Worm (Caenorhabditis elegans): ENCODE measurements around the gene Y41G9A.5.

The Y41G9A.5 gene

DNA sequence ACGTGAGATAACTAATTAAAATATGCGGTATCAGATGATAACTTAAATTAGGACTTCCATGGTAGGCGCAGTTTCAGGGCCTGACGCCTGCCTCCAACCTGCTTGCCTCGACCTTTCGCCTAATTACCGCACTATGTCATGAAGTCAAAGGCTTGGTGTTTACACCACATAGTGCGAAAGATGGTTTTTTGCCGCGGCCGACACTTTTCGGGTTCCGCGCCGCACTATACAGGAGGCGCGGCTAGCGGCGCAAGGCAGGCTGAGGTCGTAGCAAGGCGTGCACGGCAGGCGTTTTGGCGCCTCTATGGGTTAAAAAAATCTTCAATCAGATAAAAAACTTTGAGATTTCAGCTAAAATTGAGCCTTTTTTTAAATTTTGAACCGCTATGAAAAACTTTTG is 14.2 kb downstream of the Y41G9A.5 start:
- TF ChIP-seq snpc-4 (tag; optimal IDR thresholded peaks at IDR 0.05): peak; percentile 67
- TF ChIP-seq egl-27 (tag; optimal IDR thresholded peaks at IDR 0.05): no peak

DNA sequence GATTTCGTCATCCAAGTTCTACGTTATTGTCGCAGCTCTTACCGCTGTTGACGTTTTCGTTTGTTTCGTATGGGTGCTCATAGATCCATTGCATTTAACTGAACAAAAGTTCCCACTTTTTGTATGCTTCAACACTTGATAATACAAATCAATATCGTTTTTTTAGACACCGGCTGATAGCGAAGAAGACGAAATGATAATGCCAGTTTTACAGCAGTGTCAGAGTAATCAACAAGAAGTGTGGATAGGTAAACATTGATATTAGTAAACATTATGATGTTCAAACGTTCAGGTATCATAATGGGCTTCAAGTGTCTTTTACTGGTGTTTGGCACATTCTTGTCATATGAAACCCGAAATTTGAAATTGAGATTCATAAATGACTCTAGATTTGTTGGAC is 19.8 kb downstream of the Y41G9A.5 start:
- TF ChIP-seq nhr-129 (tag; optimal IDR thresholded peaks at IDR 0.05) (no peak), alr-1 (tag; optimal IDR thresholded peaks at IDR 0.05) (no peak), ceh-82 (tag; optimal IDR thresholded peaks at IDR 0.05) (no peak), fos-1 (tag; optimal IDR thresholded peaks at IDR 0.05) (no peak), skn-1 (tag; optimal IDR thresholded peaks at IDR 0.05) (no peak), ztf-1 (GFP tag; conservative IDR thresholded peaks at IDR 0.05) (no peak), dmd-4 (tag; optimal IDR thresholded peaks at IDR 0.05) (no peak), snpc-4 (tag; optimal IDR thresholded peaks at IDR 0.05) (no peak), sma-9 (GFP tag; optimal IDR thresholded peaks at IDR 0.05) (no peak), sma-9 (tag; optimal IDR thresholded peaks at IDR 0.05) (no peak), Y55F3AM.14 (GFP tag; optimal IDR thresholded peaks at IDR 0.05) (no peak), F13H6.1 (tag; optimal IDR thresholded peaks at IDR 0.05) (no peak), zag-1 (tag; optimal IDR thresholded peaks at IDR 0.05) (no peak), unc-39 (tag; optimal IDR thresholded peaks at IDR 0.05) (no peak), unc-55 (GFP tag; optimal IDR thresholded peaks at IDR 0.05) (no peak), ceh-16 (tag; optimal IDR thresholded peaks at IDR 0.05) (no peak), lsy-2 (tag; optimal IDR thresholded peaks at IDR 0.05) (no peak), nhr-10 (tag; optimal IDR thresholded peaks at IDR 0.05) (no peak), peb-1 (tag; optimal IDR thresholded peaks at IDR 0.05) (no peak)

DNA sequence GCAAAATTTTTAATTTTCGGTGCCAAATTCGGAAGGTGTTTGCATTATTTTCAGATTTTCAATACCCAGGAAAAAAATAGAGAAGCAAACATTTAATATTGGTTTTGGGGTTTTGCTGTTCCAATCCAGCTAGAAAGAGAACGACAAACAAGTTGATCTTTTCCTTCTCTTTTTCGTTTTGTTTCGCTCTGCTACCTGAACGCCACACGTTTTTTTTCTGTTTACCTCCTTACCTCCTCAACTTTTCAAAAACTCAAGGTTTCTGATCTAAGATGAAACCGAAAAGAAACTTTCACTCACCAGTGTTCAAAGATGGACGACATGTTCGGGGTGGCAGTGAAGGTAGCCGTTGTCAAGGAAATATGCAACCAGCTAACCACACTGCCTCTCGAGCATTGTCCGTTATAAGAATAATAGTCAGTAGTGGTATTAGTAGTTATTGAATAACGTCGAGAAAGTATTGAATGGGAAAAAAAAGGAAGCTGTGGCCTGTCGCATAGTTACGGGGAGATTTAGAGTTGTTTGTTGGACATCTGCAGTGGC is 23.1 kb downstream of the Y41G9A.5 start:
- peak; percentile 34 for TF ChIP-seq crh-2 (tag; optimal IDR thresholded peaks at IDR 0.05)
- TF ChIP-seq unc-62 (GFP tag; optimal IDR thresholded peaks at IDR 0.05): no peak
- TF ChIP-seq peb-1 (tag; optimal IDR thresholded peaks at IDR 0.05): no peak
- peak; percentile 21 for TF ChIP-seq blmp-1 (tag; optimal IDR thresholded peaks at IDR 0.05; ENCODE audit: insufficient read depth)

DNA sequence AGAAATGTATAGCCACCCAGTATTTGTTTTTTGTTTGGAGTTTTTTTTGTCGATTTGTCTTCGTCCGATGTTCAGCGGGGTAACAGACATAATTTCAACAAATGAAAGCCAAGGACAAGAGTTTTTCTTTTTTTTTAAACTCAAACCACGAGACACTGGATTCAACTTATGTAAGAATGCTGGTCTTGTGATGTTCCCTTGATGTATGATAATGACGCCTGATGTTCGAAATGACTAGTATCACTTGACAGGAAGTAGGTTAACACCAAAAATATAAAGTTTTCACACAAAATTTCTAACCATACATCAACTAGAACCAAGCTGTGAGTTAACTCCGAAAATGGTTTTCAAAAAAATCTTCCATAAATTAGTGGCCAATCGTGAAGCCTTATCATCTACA is 23.7 kb downstream of the Y41G9A.5 start:
- TF ChIP-seq blmp-1 (tag; optimal IDR thresholded peaks at IDR 0.05; ENCODE audit: insufficient read depth) (no peak), ceh-16 (tag; optimal IDR thresholded peaks at IDR 0.05) (no peak), nhr-10 (tag; optimal IDR thresholded peaks at IDR 0.05) (no peak), nhr-129 (tag; optimal IDR thresholded peaks at IDR 0.05) (no peak), ceh-82 (tag; optimal IDR thresholded peaks at IDR 0.05) (no peak), lin-13 (GFP tag; optimal IDR thresholded peaks at IDR 0.05) (no peak), skn-1 (tag; optimal IDR thresholded peaks at IDR 0.05) (no peak), nhr-25 (tag; optimal IDR thresholded peaks at IDR 0.05) (no peak), fos-1 (tag; optimal IDR thresholded peaks at IDR 0.05) (no peak), lin-11 (tag; optimal IDR thresholded peaks at IDR 0.05) (no peak)

DNA sequence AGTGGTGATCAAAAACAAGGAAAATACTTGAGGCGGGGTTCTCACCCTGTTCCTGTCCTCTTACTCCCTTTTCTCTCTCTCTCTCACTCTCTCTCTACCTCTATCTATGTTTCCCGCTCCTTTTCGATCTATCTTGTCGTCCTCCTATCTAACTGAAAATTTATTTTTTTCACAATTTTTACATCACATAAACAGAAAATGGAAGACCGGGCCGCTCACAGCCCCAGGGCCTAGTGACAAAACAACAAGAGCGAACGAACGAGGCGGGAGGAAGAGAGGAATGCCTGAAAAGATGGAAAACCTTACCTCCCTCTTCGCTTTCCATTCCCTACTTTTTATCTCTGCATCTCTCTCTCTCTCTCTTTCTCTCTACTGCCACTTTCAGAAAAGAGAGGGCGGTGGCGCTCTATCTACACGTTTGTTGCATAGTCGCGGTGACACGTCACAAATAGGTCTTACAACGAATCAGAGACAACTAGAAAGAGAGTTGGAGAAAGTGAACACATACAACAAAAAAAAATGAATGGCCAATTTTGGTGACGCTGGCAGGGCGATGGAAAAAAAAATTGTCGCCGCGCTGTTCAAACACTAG is 24.4 kb downstream of the Y41G9A.5 start:
- TF ChIP-seq fos-1 (tag; optimal IDR thresholded peaks at IDR 0.05) (peak; percentile 17), crh-2 (tag; optimal IDR thresholded peaks at IDR 0.05) (peak; percentile 72), lin-11 (tag; optimal IDR thresholded peaks at IDR 0.05) (no peak), sma-9 (GFP tag; optimal IDR thresholded peaks at IDR 0.05) (peak; percentile 10), sma-9 (tag; optimal IDR thresholded peaks at IDR 0.05) (no peak), nhr-77 (tag; optimal IDR thresholded peaks at IDR 0.05) (no peak), ama-1 (optimal IDR thresholded peaks at IDR 0.05) (peak; percentile 13)

DNA sequence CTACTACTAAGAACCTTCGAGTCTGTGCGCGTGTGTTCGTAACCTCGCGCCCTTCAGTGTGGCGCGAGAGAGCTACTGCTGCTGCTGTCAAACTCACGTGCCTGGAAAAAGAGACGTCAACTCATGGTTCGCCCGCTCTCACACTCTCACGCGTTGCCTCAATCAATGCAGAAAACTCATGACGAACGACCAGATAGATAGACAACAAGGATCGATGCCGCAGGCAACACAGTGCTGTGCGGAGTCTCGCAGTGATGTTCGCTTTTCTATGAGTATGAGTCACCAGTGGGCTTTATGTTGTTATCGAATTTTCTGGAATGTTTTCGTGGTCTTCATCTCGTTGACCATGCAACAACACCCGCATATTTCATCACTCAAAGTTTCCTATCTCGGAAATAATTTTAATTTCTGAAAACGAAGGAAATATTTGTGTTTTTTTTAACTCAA is 25.1 kb downstream of the Y41G9A.5 start:
- TF ChIP-seq nhr-21 (tag; optimal IDR thresholded peaks at IDR 0.05) (peak; percentile 63), ztf-4 (tag; optimal IDR thresholded peaks at IDR 0.05) (peak; percentile 67), lin-39 (tag; optimal IDR thresholded peaks at IDR 0.05) (no peak), R02D3.7 (tag; optimal IDR thresholded peaks at IDR 0.05) (no peak), lin-13 (GFP tag; optimal IDR thresholded peaks at IDR 0.05) (no peak), nhr-10 (tag; optimal IDR thresholded peaks at IDR 0.05) (peak; percentile 51), dmd-4 (tag; optimal IDR thresholded peaks at IDR 0.05) (no peak), mdl-1 (tag; optimal IDR thresholded peaks at IDR 0.05) (peak; percentile 81 to 95), peb-1 (tag; optimal IDR thresholded peaks at IDR 0.05) (no peak), nhr-23 (tag; optimal IDR thresholded peaks at IDR 0.05) (no peak), elt-1 (tag; optimal IDR thresholded peaks at IDR 0.05) (no peak), nhr-6 (tag; optimal IDR thresholded peaks at IDR 0.05) (no peak), sma-9 (GFP tag; optimal IDR thresholded peaks at IDR 0.05) (peak; percentile 86), sma-9 (tag; optimal IDR thresholded peaks at IDR 0.05) (no peak), unc-55 (GFP tag; optimal IDR thresholded peaks at IDR 0.05) (peak; percentile 51), nhr-11 (tag; optimal IDR thresholded peaks at IDR 0.05) (no peak), nhr-77 (tag; optimal IDR thresholded peaks at IDR 0.05) (no peak), crh-2 (tag; optimal IDR thresholded peaks at IDR 0.05) (peak; percentile 58), F13H6.1 (tag; optimal IDR thresholded peaks at IDR 0.05) (peak; percentile 86), sem-4 (tag; optimal IDR thresholded peaks at IDR 0.05) (peak; percentile 81), nhr-12 (tag; optimal IDR thresholded peaks at IDR 0.05) (no peak), mab-5 (tag; optimal IDR thresholded peaks at IDR 0.05) (no peak), fos-1 (tag; optimal IDR thresholded peaks at IDR 0.05) (peak; percentile 73), ceh-16 (tag; optimal IDR thresholded peaks at IDR 0.05) (no peak), nhr-129 (tag; optimal IDR thresholded peaks at IDR 0.05) (peak; percentile 94), snpc-4 (tag; optimal IDR thresholded peaks at IDR 0.05) (no peak), nhr-25 (tag; optimal IDR thresholded peaks at IDR 0.05) (no peak), egl-27 (tag; optimal IDR thresholded peaks at IDR 0.05) (peak; percentile 43)

Data from whole organism, L2 larva.